Worm (Caenorhabditis elegans) whole organism, young adult: ENCODE measurements around the gene damt-1.

ENCODE experiments used
- F22D6.2 ChIP-seq: sonication (generic microtip); optimal IDR thresholded peaks from 2 replicates; lab custom pipeline; 2016; ENCODE audit warnings: mild to moderate bottlenecking, missing genetic modification characterization, missing compliant biosample characterization
- Y95B8A.8 ChIP-seq: fragments of 200-800 bp; sonication (Bioruptor generic); IDR thresholded peaks from 2 replicates; pipeline ENCODE4 v1.3.6; 2022; ENCODE audit warnings: missing genetic modification reagents, missing genetic modification characterization, missing compliant biosample characterization
- attf-3 ChIP-seq: fragments of 200-800 bp; sonication (Bioruptor generic); conservative IDR thresholded peaks from 2 replicates; pipeline ENCODE4 v1.3.6; 2022; ENCODE audit warnings: missing genetic modification reagents, missing genetic modification characterization, missing compliant biosample characterization
- cebp-1 ChIP-seq, 2 experiments: fragments of 200-800 bp in 1 of 2; sonication (Bioruptor generic) in 1 of 2; sonication (generic microtip) in 1 of 2; IDR thresholded peaks in 1 of 2; optimal IDR thresholded peaks in 1 of 2; 2 replicates each; pipeline versions ENCODE4 v1.3.6 to Lab custom; 2017 to 2022; ENCODE audit warnings: missing compliant biosample characterization in 2 of 2, missing genetic modification characterization in 2 of 2, mild to moderate bottlenecking in 1 of 2, missing genetic modification reagents in 1 of 2, moderate library complexity in 1 of 2
- ceh-79 ChIP-seq: sonication (generic microtip); optimal IDR thresholded peaks from 2 replicates; lab custom pipeline; 2017; ENCODE audit warnings: mild to moderate bottlenecking, missing genetic modification characterization, missing compliant biosample characterization
- sea-2 ChIP-seq: fragments of 200-800 bp; sonication (Bioruptor generic); IDR thresholded peaks from 2 replicates; pipeline ENCODE4 v1.3.6; 2022; ENCODE audit warnings: missing genetic modification characterization, missing compliant biosample characterization

DNA sequence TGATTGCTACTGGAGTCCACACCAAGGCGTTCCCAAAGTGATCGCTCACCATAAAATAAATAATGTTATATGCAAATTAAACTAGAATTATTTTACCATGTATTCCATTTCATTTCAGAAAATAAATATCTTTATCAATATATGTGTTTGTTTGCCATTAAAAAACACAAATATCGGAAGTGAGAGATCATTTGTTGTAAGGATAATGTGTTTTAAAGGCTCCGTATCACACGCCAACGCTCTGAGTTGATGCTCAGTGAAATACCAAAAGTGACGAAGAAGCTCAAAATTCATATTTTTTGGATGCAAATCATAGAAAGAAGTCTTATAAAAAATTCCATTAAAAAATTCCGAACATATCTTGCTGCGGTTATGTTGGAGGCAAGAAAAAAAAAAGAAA lies 23.7 kb upstream of the damt-1 start:
- no peak for TF ChIP-seq F22D6.2
- TF ChIP-seq attf-3 (GFP tag; lab: Robert Waterston, UW), result no peak
- TF ChIP-seq sea-2 (GFP tag; lab: Robert Waterston, UW), result no peak
- no peak for TF ChIP-seq ceh-79
- TF ChIP-seq cebp-1 (GFP tag; IDR thresholded peaks at IDR 0.05; lab: Robert Waterston, UW), result no peak
- no peak for TF ChIP-seq cebp-1 (tag; optimal IDR thresholded peaks at IDR 0.05; lab: Kevin White, UChicago)
- no peak for TF ChIP-seq Y95B8A.8 (GFP tag; lab: Robert Waterston, UW)
